Worm (Caenorhabditis elegans) whole organism, L1 larva: Measurements from ENCODE around the gene EGAP5.1.

Source experiments
- dsc-1 ChIP-seq: sonication (generic microtip); optimal IDR thresholded peaks from 2 replicates; lab custom pipeline; 2016; ENCODE audit warnings: mild to moderate bottlenecking, missing genetic modification characterization, missing compliant biosample characterization
- fkh-10 ChIP-seq: sonication (generic microtip); optimal IDR thresholded peaks from 2 replicates; lab custom pipeline; 2017; ENCODE audit warnings: missing biosample characterization, missing genetic modification reagents, missing genetic modification characterization
- hlh-17 ChIP-seq: fragments of 200-800 bp; sonication (Bioruptor generic); optimal IDR thresholded peaks from 2 replicates; lab custom pipeline; 2018; ENCODE audit warnings: missing genetic modification characterization, mild to moderate bottlenecking, missing compliant biosample characterization, moderate library complexity, borderline replicate concordance
- isw-1 ChIP-seq: fragments of 200-800 bp; sonication (Bioruptor generic); IDR thresholded peaks from 2 replicates; pipeline ENCODE4 v1.3.6; 2022; ENCODE audit warnings: missing genetic modification characterization, missing compliant biosample characterization
- lin-13 ChIP-seq: fragments of 150-350 bp; optimal IDR thresholded peaks from 2 replicates; lab custom pipeline; 2014; ENCODE audit warnings: missing biosample characterization, missing genetic modification reagents, missing genetic modification characterization
- pag-3 ChIP-seq: sonication (generic microtip); optimal IDR thresholded peaks from 2 replicates; lab custom pipeline; 2017; ENCODE audit warnings: missing genetic modification characterization, mild to moderate bottlenecking, missing compliant biosample characterization, antibody characterized with exemption, borderline replicate concordance; ENCODE audit not compliant: insufficient read depth
- tlp-1 ChIP-seq: fragments of 150-350 bp; optimal IDR thresholded peaks from 2 replicates; lab custom pipeline; 2014; ENCODE audit warnings: missing biosample characterization, missing genetic modification characterization
- unc-62 ChIP-seq: fragments of 150-350 bp; optimal IDR thresholded peaks from 2 replicates; lab custom pipeline; 2014; ENCODE audit warnings: missing biosample characterization, missing genetic modification reagents, missing genetic modification characterization

ce11 chrX:5162755-5163154, at the start of gene EGAP5.1:
- TF ChIP-seq tlp-1 (tag; lab: Kevin White, UChicago) (no peak), lin-13 (GFP tag; lab: Kevin White, UChicago) (no peak), fkh-10 (GFP tag; lab: Kevin White, UChicago) (no peak), unc-62 (no peak), hlh-17 (GFP tag; lab: Kevin White, UChicago) (no peak), dsc-1 (tag; lab: Kevin White, UChicago) (no peak), isw-1 (GFP tag; lab: Robert Waterston, UW) (no peak), pag-3 (tag; lab: Kevin White, UChicago) (no peak)
